Worm (Caenorhabditis elegans) whole organism, dauer: ENCODE results near the gene F58B4.3.

ENCODE experiments used
- unc-62 ChIP-seq: sonication (generic microtip); optimal IDR thresholded peaks from 2 replicates; lab custom pipeline; 2017; ENCODE audit warnings: missing biosample characterization, missing genetic modification reagents, missing genetic modification characterization

Gene F58B4.3

ce11 chrV:10961448-10961870 is 31.8 kb downstream of the F58B4.3 start:
- TF ChIP-seq unc-62: no peak

DNA sequence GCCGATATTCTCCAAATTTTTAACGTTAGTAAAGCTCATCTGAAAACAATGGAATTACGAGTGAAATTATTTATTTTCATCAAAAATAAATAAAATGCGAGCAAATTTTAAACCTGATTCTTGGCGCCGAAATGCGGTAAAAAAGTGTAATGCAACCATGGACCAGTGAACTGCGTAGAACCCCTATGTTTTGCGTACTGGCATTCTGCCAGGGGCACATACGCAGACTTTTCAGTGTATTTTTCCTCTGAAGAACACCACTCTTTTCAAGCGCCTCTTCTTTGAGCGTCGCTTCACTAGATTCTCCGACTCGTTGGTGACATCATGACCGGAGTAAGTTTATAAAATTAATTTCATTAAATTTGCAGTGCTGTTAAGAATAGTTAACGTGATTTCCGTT is 35.9 kb downstream of the F58B4.3 start, which contains the start of the genes ctf-4 and eef-1G:
TSS of gene ctf-4 (minus strand) at position 39 of the 400 bp plus-strand sequence.
TSS of gene eef-1G (plus strand) at position 219 of the 400 bp plus-strand sequence.
- TF ChIP-seq unc-62: no peak

DNA sequence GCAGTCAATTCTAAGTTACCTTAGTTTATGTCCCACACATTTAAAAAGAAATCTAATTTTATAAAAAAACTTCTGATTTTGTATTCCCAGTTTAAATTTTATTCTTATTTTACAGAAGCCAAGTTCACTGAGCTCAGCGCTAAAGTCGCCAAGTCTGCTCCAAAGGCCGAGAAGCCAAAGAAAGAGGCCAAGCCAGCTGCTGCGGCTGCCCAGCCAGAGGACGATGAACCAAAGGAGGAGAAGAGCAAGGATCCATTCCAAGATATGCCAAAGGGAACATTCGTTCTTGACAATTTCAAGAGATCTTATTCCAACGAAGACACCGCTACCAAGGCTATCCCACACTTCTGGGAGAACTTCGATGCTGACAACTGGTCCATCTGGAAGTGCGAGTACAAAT is 37.3 kb downstream of the F58B4.3 start:
- TF ChIP-seq unc-62: no peak

- no peak for TF ChIP-seq unc-62
These were observed 38.1 kb downstream of the F58B4.3 start for ce11 chrV:10967594-10968273.

DNA sequence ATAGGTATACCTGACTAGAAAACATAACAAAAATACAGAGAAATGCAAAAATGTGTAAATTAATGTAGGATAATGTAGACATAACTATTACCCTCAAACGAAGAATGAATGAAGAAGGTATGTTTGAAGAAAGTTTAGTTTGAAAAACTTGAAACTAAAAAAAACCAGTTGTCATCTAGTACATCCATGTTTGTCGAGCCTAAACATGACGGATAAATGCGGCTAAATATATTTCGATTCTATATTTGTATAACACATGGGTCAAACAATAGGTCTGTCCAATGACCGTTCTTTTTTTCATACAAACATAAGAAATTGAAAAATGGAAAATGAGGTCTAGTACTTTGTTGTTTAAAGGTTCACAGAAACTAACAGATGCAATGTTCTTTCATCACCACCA is 40.5 kb downstream of the F58B4.3 start, which contains the start of gene F17C11.22:
TSS of gene F17C11.22 (minus strand) at position 101 of the 400 bp plus-strand sequence.
- TF ChIP-seq unc-62: no peak

DNA sequence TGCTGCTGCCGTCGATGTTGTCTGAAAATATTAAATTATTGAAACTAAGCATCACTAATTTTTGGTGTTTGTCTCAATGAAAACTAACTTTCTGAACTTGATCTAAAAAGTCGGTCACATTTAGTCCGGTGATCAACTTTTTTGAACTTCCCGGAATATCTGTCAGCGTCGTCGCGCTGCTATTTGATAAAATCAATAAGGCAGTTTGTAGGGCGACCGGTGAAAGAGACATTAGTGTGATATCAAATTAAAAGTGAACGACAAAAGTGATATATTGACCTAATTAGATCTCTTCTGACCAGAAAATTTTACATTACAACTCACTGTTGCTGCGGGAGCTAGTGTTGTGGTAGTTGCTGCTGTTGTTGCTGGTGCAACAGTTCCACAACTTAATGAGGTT is 41.3 kb downstream of the F58B4.3 start:
- TF ChIP-seq unc-62: no peak

ce11 chrV:10975091-10975490 is 45.5 kb downstream of the F58B4.3 start:
- no peak for TF ChIP-seq unc-62
